Worm (Caenorhabditis elegans) whole organism, midembryonic: Measurements from ENCODE around the gene suox-1.

Experiments used
- flt-1 ChIP-seq: fragments of 200-800 bp; sonication (Bioruptor generic); IDR thresholded peaks from 2 replicates; pipeline ENCODE4 v1.3.6; 2022; ENCODE audit warnings: missing genetic modification characterization, missing compliant biosample characterization
- med-1 ChIP-seq: sonication (generic microtip); optimal IDR thresholded peaks from 2 replicates; lab custom pipeline; 2017; ENCODE audit warnings: missing genetic modification characterization, mild to moderate bottlenecking, missing compliant biosample characterization, antibody characterized with exemption, missing genetic modification reagents; ENCODE audit not compliant: insufficient read depth
- ztf-23 ChIP-seq: fragments of 200-800 bp; sonication (Bioruptor generic); IDR thresholded peaks from 2 replicates; pipeline ENCODE4 v1.3.6; 2022; ENCODE audit warnings: missing genetic modification reagents, missing genetic modification characterization, missing compliant biosample characterization

DNA sequence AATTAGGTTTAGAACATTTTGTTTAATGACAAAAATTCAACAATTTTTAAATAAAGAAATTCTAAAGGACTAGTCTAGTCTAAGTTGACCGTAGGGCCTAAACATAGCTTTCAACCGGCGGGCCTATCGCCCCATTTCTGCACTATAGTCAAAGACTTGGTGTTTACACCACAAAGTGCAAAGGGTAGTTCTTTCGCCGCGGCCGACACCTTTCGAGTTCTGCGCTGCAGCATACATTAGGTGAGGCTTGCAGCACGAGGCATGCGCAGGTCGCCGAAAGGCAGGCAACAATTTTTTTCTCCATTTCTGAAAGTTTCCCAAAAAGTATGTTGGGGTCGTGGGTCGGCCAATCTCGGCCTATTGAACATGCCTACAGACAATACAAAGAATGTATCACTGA lies 31.1 kb downstream of the suox-1 start:
- TF ChIP-seq flt-1 (GFP tag; lab: Robert Waterston, UW) = no peak
- TF ChIP-seq ztf-23 = no peak
- no peak for TF ChIP-seq med-1 (GFP tag; lab: Kevin White, UChicago)
